Worm (Caenorhabditis elegans) whole organism, L3 larva: ENCODE data around the gene ins-32.

Source experiments
- ZK546.5 ChIP-seq: sonication (generic microtip); optimal IDR thresholded peaks from 2 replicates; lab custom pipeline; 2017; ENCODE audit warnings: missing biosample characterization, missing genetic modification characterization
- aly-2 ChIP-seq: fragments of 150-350 bp; optimal IDR thresholded peaks from 2 replicates; lab custom pipeline; 2014; ENCODE audit warnings: missing biosample characterization, missing genetic modification characterization
- ama-1 ChIP-seq: fragments of 150-350 bp; optimal IDR thresholded peaks from 2 replicates; lab custom pipeline; 2018
- elt-3 ChIP-seq, 3 experiments: fragments of 150-350 bp in 1 of 3; sonication (generic microtip) in 2 of 3; optimal IDR thresholded peaks; 2 replicates in 2 of 3; 4 replicates in 1 of 3; lab custom pipeline; 2014 to 2017; ENCODE audit warnings: missing biosample characterization in 3 of 3, missing genetic modification characterization in 3 of 3
- fkh-10 ChIP-seq: sonication (generic microtip); optimal IDR thresholded peaks from 2 replicates; lab custom pipeline; 2017; ENCODE audit warnings: missing biosample characterization, missing genetic modification reagents, missing genetic modification characterization
- nhr-11 ChIP-seq: fragments of 150-350 bp; optimal IDR thresholded peaks from 2 replicates; lab custom pipeline; 2014; ENCODE audit warnings: missing biosample characterization, missing genetic modification characterization
- nhr-237 ChIP-seq: fragments of 150-350 bp; optimal IDR thresholded peaks from 2 replicates; lab custom pipeline; 2014; ENCODE audit warnings: missing biosample characterization, missing genetic modification characterization
- nhr-43 ChIP-seq: sonication (generic microtip); optimal IDR thresholded peaks from 2 replicates; lab custom pipeline; 2016; ENCODE audit warnings: mild to moderate bottlenecking, missing genetic modification characterization, missing compliant biosample characterization; ENCODE audit not compliant: poor library complexity, severe bottlenecking
- nhr-76 ChIP-seq: fragments of 150-350 bp; sonication (generic microtip); optimal IDR thresholded peaks from 5 replicates; lab custom pipeline; 2014; ENCODE audit warnings: missing biosample characterization, missing genetic modification characterization
- pqm-1 ChIP-seq: fragments of 150-350 bp; optimal IDR thresholded peaks from 2 replicates; lab custom pipeline; 2017; ENCODE audit warnings: missing biosample characterization, missing genetic modification characterization, inconsistent platforms
- unc-39 ChIP-seq: sonication (generic microtip); optimal IDR thresholded peaks from 4 replicates; lab custom pipeline; 2017; ENCODE audit warnings: missing biosample characterization, missing genetic modification characterization
- unc-62 ChIP-seq: fragments of 150-350 bp; sonication (generic microtip); optimal IDR thresholded peaks from 4 replicates; lab custom pipeline; 2014; ENCODE audit warnings: missing biosample characterization, missing genetic modification reagents, missing genetic modification characterization
- ztf-11 ChIP-seq: fragments of 150-350 bp; optimal IDR thresholded peaks from 2 replicates; lab custom pipeline; 2014; ENCODE audit warnings: missing biosample characterization, missing genetic modification characterization

- TF ChIP-seq unc-39 (tag; lab: Kevin White, UChicago) = no peak
- TF ChIP-seq nhr-11 (tag; lab: Kevin White, UChicago) = no peak
- TF ChIP-seq fkh-10 (GFP tag; lab: Kevin White, UChicago) = no peak
- no peak for TF ChIP-seq nhr-237 (tag; lab: Kevin White, UChicago)
- no peak for TF ChIP-seq aly-2
- no peak for TF ChIP-seq nhr-76 (tag; lab: Kevin White, UChicago)
- no peak for TF ChIP-seq elt-3 (tag; optimal IDR thresholded peaks at IDR 0.05; lab: Kevin White, UChicago)
- no peak for TF ChIP-seq unc-62 (GFP tag; lab: Kevin White, UChicago)
- TF ChIP-seq ztf-11 = no peak
- no peak for TF ChIP-seq ama-1 (lab: Kevin White, UChicago)
- no peak for TF ChIP-seq ZK546.5 (tag; lab: Kevin White, UChicago)
- peak; percentile 71 for TF ChIP-seq nhr-43 (tag; lab: Kevin White, UChicago)
- TF ChIP-seq pqm-1 (tag; lab: Kevin White, UChicago) = peak; percentile 38
Observed at ce11 chrII:3808104-3808503, 5.0 kb upstream of the ins-32 start, which contains the start of gene F54D10.5.
